Worm (Caenorhabditis elegans): ENCODE data around the gene F18E3.13.

DNA sequence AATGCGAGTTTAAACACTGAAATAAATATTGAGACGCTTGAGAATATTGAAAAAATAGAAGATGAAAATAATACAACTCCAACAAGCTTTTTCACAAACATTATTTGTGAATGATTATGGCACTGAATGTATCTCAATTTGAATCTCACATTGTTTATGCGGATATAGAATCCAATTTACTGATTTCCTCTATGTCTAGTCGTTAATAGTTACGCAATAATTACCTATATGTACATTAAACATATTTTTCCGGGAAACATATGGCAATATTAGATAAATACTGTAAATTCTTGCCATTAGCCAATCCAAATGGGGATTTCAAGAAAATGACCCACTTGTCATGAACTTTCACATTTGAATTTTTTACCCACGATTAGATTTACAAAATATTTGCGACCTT lies 20.6 kb upstream of the F18E3.13 start, which contains the start of gene srx-9:
- TF ChIP-seq npax-4 (tag; optimal IDR thresholded peaks at IDR 0.05) (no peak), ceh-22 (tag; optimal IDR thresholded peaks at IDR 0.05) (no peak), elt-2 (tag; optimal IDR thresholded peaks at IDR 0.05) (no peak), C08G9.2 (tag; optimal IDR thresholded peaks at IDR 0.05) (no peak), gmeb-2 (tag; optimal IDR thresholded peaks at IDR 0.05) (no peak), pax-1 (tag; optimal IDR thresholded peaks at IDR 0.05) (no peak), ama-1 (optimal IDR thresholded peaks at IDR 0.05) (no peak), dmd-4 (tag; optimal IDR thresholded peaks at IDR 0.05; ENCODE audit: borderline replicate concordance) (no peak), pha-2 (tag; optimal IDR thresholded peaks at IDR 0.05) (no peak), lin-11 (tag; optimal IDR thresholded peaks at IDR 0.05) (no peak), rnt-1 (tag; optimal IDR thresholded peaks at IDR 0.05) (no peak), fax-1 (tag; optimal IDR thresholded peaks at IDR 0.05) (no peak), nfya-1 (tag; optimal IDR thresholded peaks at IDR 0.05) (no peak), nhr-11 (tag; optimal IDR thresholded peaks at IDR 0.05) (no peak)

All from whole organism, late embryonic.